Worm (Caenorhabditis elegans) whole organism, late embryonic: ENCODE measurements around the gene F59E11.6.

ENCODE experiments used
- C38D4.7 ChIP-seq: fragments of 200-800 bp; sonication (Bioruptor generic); optimal IDR thresholded peaks from 2 replicates; lab custom pipeline; 2018; ENCODE audit warnings: mild to moderate bottlenecking, missing genetic modification characterization, moderate library complexity, missing compliant biosample characterization
- ama-1 ChIP-seq: fragments of 150-350 bp; optimal IDR thresholded peaks from 2 replicates; lab custom pipeline; 2014
- ceh-18 ChIP-seq: sonication (generic microtip); optimal IDR thresholded peaks from 2 replicates; lab custom pipeline; 2016; ENCODE audit warnings: missing genetic modification characterization, missing compliant biosample characterization
- ceh-9 ChIP-seq: sonication (generic microtip); optimal IDR thresholded peaks from 2 replicates; lab custom pipeline; 2016; ENCODE audit warnings: mild to moderate bottlenecking, missing genetic modification characterization, inconsistent platforms, missing compliant biosample characterization
- elt-2 ChIP-seq: sonication (generic microtip); optimal IDR thresholded peaks from 2 replicates; lab custom pipeline; 2016; ENCODE audit warnings: missing genetic modification reagents, missing genetic modification characterization, missing compliant biosample characterization
- lim-6 ChIP-seq: sonication (generic microtip); optimal IDR thresholded peaks from 2 replicates; lab custom pipeline; 2016; ENCODE audit warnings: missing genetic modification characterization, missing compliant biosample characterization

ce11 chrV:8983604-8984003 is 8.0 kb upstream of the F59E11.6 start, which contains the start of gene str-86:
- TF ChIP-seq ama-1 (lab: Kevin White, UChicago): no peak
- TF ChIP-seq lim-6 (tag; lab: Kevin White, UChicago): no peak
- TF ChIP-seq elt-2: no peak
- no peak for TF ChIP-seq C38D4.7 (GFP tag; lab: Kevin White, UChicago)
- no peak for TF ChIP-seq ceh-18 (tag; lab: Kevin White, UChicago)
- no peak for TF ChIP-seq ceh-9 (tag; lab: Kevin White, UChicago)
